Fruit fly (Drosophila melanogaster): ENCODE data around the gene D2hgdh.

dm6 chrX:2168485-2169199 is 27.4 kb downstream of the D2hgdh start:
- TF ChIP-seq CG12744 (GFP tag; optimal IDR thresholded peaks at IDR 0.05) (no peak), CG7745 (tag; optimal IDR thresholded peaks at IDR 0.05) (no peak), CTCF (GFP tag; optimal IDR thresholded peaks at IDR 0.05) (no peak), CG13894 (tag; optimal IDR thresholded peaks at IDR 0.05) (no peak), ewg (GFP tag; optimal IDR thresholded peaks at IDR 0.05) (no peak), wdn (GFP tag; IDR thresholded peaks at IDR 0.05) (no peak), ttk (GFP tag; IDR thresholded peaks at IDR 0.05) (no peak), CG9727 (GFP tag; optimal IDR thresholded peaks at IDR 0.05) (no peak), CG4282 (GFP tag; optimal IDR thresholded peaks at IDR 0.05) (no peak)
